Worm (Caenorhabditis elegans) whole organism, L2 larva: ENCODE results near the gene T26H5.10.

Experiments
- C34F6.9 ChIP-seq: fragments of 150-350 bp; optimal IDR thresholded peaks from 2 replicates; lab custom pipeline; 2014; ENCODE audit warnings: missing biosample characterization, missing genetic modification characterization
- F13H6.1 ChIP-seq: sonication (generic microtip); optimal IDR thresholded peaks from 2 replicates; lab custom pipeline; 2016; ENCODE audit warnings: missing genetic modification characterization, missing compliant biosample characterization
- R02D3.7 ChIP-seq: fragments of 150-350 bp; optimal IDR thresholded peaks from 2 replicates; lab custom pipeline; 2014; ENCODE audit warnings: missing biosample characterization, missing genetic modification characterization
- aly-2 ChIP-seq: fragments of 150-350 bp; optimal IDR thresholded peaks from 2 replicates; lab custom pipeline; 2014; ENCODE audit warnings: missing biosample characterization, missing genetic modification characterization
- ama-1 ChIP-seq: fragments of 150-350 bp; optimal IDR thresholded peaks from 2 replicates; lab custom pipeline; 2018; ENCODE audit warnings: inconsistent platforms
- blmp-1 ChIP-seq: sonication (generic microtip); optimal IDR thresholded peaks from 2 replicates; lab custom pipeline; 2017; ENCODE audit warnings: missing genetic modification characterization, mild to moderate bottlenecking, missing compliant biosample characterization, antibody characterized with exemption, moderate library complexity; ENCODE audit not compliant: insufficient read depth
- ceh-16 ChIP-seq: fragments of 150-350 bp; optimal IDR thresholded peaks from 2 replicates; lab custom pipeline; 2014; ENCODE audit warnings: missing biosample characterization, missing genetic modification characterization
- crh-2 ChIP-seq: sonication (generic microtip); optimal IDR thresholded peaks from 2 replicates; lab custom pipeline; 2017; ENCODE audit warnings: missing biosample characterization, missing genetic modification characterization
- dmd-4 ChIP-seq: sonication (generic microtip); optimal IDR thresholded peaks from 2 replicates; lab custom pipeline; 2017; ENCODE audit warnings: missing biosample characterization, missing genetic modification characterization
- egl-27 ChIP-seq: sonication (generic microtip); optimal IDR thresholded peaks from 3 replicates; lab custom pipeline; 2017; ENCODE audit warnings: missing biosample characterization, missing genetic modification reagents, missing genetic modification characterization
- elt-1 ChIP-seq: fragments of 150-350 bp; optimal IDR thresholded peaks from 2 replicates; lab custom pipeline; 2014; ENCODE audit warnings: missing biosample characterization, missing genetic modification characterization
- fos-1 ChIP-seq: fragments of 150-350 bp; optimal IDR thresholded peaks from 2 replicates; lab custom pipeline; 2014; ENCODE audit warnings: missing biosample characterization, missing genetic modification characterization
- gmeb-1 ChIP-seq: fragments of 150-350 bp; optimal IDR thresholded peaks from 2 replicates; lab custom pipeline; 2014; ENCODE audit warnings: missing biosample characterization, missing genetic modification characterization
- lin-11 ChIP-seq: fragments of 150-350 bp; sonication (generic microtip); optimal IDR thresholded peaks from 2 replicates; lab custom pipeline; 2014; ENCODE audit warnings: missing biosample characterization, missing genetic modification characterization, inconsistent platforms, mixed read lengths
- lin-13 ChIP-seq: fragments of 150-350 bp; optimal IDR thresholded peaks from 2 replicates; lab custom pipeline; 2014; ENCODE audit warnings: missing biosample characterization, missing genetic modification reagents, missing genetic modification characterization
- lin-39 ChIP-seq: fragments of 150-350 bp; optimal IDR thresholded peaks from 2 replicates; lab custom pipeline; 2014; ENCODE audit warnings: missing biosample characterization, missing genetic modification reagents, missing genetic modification characterization
- lsy-2 ChIP-seq, 2 experiments: fragments of 150-350 bp in 1 of 2; sonication (generic microtip) in 1 of 2; optimal IDR thresholded peaks; 2 replicates each; lab custom pipeline; 2014 to 2017; ENCODE audit warnings: missing biosample characterization in 2 of 2, missing genetic modification characterization in 2 of 2
- mab-5 ChIP-seq: fragments of 150-350 bp; optimal IDR thresholded peaks from 2 replicates; lab custom pipeline; 2014; ENCODE audit warnings: missing biosample characterization, missing genetic modification characterization
- mbf-1 ChIP-seq: sonication (generic microtip); optimal IDR thresholded peaks from 2 replicates; lab custom pipeline; 2017; ENCODE audit warnings: missing biosample characterization, missing genetic modification characterization
- mdl-1 ChIP-seq, 2 experiments: fragments of 150-350 bp in 1 of 2; sonication (generic microtip) in 1 of 2; optimal IDR thresholded peaks; 2 replicates each; lab custom pipeline; 2017; ENCODE audit warnings: missing biosample characterization in 2 of 2, missing genetic modification characterization in 2 of 2
- nhr-10 ChIP-seq: sonication (generic microtip); optimal IDR thresholded peaks from 2 replicates; lab custom pipeline; 2017; ENCODE audit warnings: missing biosample characterization, missing genetic modification characterization
- nhr-11 ChIP-seq: fragments of 150-350 bp; optimal IDR thresholded peaks from 2 replicates; lab custom pipeline; 2014; ENCODE audit warnings: missing biosample characterization, missing genetic modification characterization
- nhr-12 ChIP-seq: fragments of 150-350 bp; optimal IDR thresholded peaks from 2 replicates; lab custom pipeline; 2014; ENCODE audit warnings: missing biosample characterization, missing genetic modification characterization
- nhr-129 ChIP-seq: fragments of 150-350 bp; optimal IDR thresholded peaks from 2 replicates; lab custom pipeline; 2014; ENCODE audit warnings: missing biosample characterization, missing genetic modification characterization
- nhr-21 ChIP-seq: fragments of 150-350 bp; optimal IDR thresholded peaks from 2 replicates; lab custom pipeline; 2014; ENCODE audit warnings: missing biosample characterization, missing genetic modification characterization
- nhr-23 ChIP-seq: fragments of 150-350 bp; optimal IDR thresholded peaks from 2 replicates; lab custom pipeline; 2014; ENCODE audit warnings: missing biosample characterization, missing genetic modification reagents, missing genetic modification characterization
- nhr-6 ChIP-seq: fragments of 150-350 bp; optimal IDR thresholded peaks from 2 replicates; lab custom pipeline; 2014; ENCODE audit warnings: missing biosample characterization, missing genetic modification characterization
- peb-1 ChIP-seq: fragments of 150-350 bp; optimal IDR thresholded peaks from 2 replicates; lab custom pipeline; 2014; ENCODE audit warnings: missing biosample characterization, missing genetic modification characterization
- skn-1 ChIP-seq: sonication (generic microtip); optimal IDR thresholded peaks from 2 replicates; lab custom pipeline; 2017; ENCODE audit warnings: missing biosample characterization, missing genetic modification characterization
- sma-3 ChIP-seq: sonication (generic microtip); optimal IDR thresholded peaks from 2 replicates; lab custom pipeline; 2016; ENCODE audit warnings: missing genetic modification reagents, missing genetic modification characterization, missing compliant biosample characterization
- sma-9 ChIP-seq, 2 experiments: fragments of 150-350 bp in 1 of 2; sonication (generic microtip) in 1 of 2; optimal IDR thresholded peaks; 2 replicates each; lab custom pipeline; 2014 to 2016; ENCODE audit warnings: missing genetic modification characterization in 2 of 2, mild to moderate bottlenecking in 1 of 2, missing biosample characterization in 1 of 2, missing compliant biosample characterization in 1 of 2, missing genetic modification reagents in 1 of 2, moderate library complexity in 1 of 2
- snpc-4 ChIP-seq: fragments of 150-350 bp; optimal IDR thresholded peaks from 2 replicates; lab custom pipeline; 2014; ENCODE audit warnings: missing biosample characterization, missing genetic modification characterization
- unc-39 ChIP-seq: fragments of 150-350 bp; optimal IDR thresholded peaks from 2 replicates; lab custom pipeline; 2014; ENCODE audit warnings: missing biosample characterization, missing genetic modification characterization
- unc-62 ChIP-seq: fragments of 150-350 bp; optimal IDR thresholded peaks from 2 replicates; lab custom pipeline; 2014; ENCODE audit warnings: missing biosample characterization, missing genetic modification reagents, missing genetic modification characterization
- ztf-11 ChIP-seq: sonication (generic microtip); optimal IDR thresholded peaks from 2 replicates; lab custom pipeline; 2017; ENCODE audit warnings: missing biosample characterization, missing genetic modification characterization
- ztf-4 ChIP-seq: fragments of 150-350 bp; optimal IDR thresholded peaks from 2 replicates; lab custom pipeline; 2014; ENCODE audit warnings: missing biosample characterization, missing genetic modification characterization

Gene T26H5.10

ce11 chrV:15443708-15444107, at the start of gene T26H5.10:
TSS of gene T26H5.10 (minus strand) at chrV:15443808.
- TF ChIP-seq blmp-1 = no peak

DNA sequence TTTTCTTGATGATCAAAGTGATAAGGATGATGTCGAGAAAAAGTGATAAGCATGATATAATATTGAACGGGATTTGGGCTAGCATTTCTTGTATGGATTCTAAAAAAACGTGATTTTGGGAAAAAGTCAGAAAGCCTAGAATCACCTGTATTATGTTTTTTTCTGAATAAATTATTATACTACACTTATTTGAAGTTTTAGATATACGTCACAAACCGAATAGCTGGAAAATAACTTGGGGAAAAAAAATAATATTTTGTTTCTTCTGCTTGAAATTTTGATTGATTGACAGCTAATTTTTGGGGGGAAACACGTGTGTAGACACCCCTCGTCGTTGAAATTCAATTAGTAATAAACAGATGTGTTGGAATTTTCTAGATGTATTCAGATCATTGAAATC, 48.9 kb upstream of the T26H5.10 start, which contains the start of gene str-264:
Gene str-264 (minus strand): TSS at position 101 of the 400 bp plus-strand sequence.
- TF ChIP-seq aly-2 = no peak
- no peak for TF ChIP-seq unc-62 (GFP tag; lab: Kevin White, UChicago)
- TF ChIP-seq sma-3 (GFP tag; lab: Kevin White, UChicago) = no peak
- TF ChIP-seq lin-39 (tag; lab: Kevin White, UChicago) = no peak
- TF ChIP-seq nhr-12 (tag; lab: Kevin White, UChicago) = no peak
- TF ChIP-seq F13H6.1 (tag; lab: Kevin White, UChicago) = no peak
- no peak for TF ChIP-seq ama-1 (lab: Kevin White, UChicago)
- TF ChIP-seq lin-13 (GFP tag; lab: Kevin White, UChicago) = no peak
- no peak for TF ChIP-seq gmeb-1 (tag; lab: Kevin White, UChicago)
- TF ChIP-seq lsy-2 (tag; optimal IDR thresholded peaks at IDR 0.05; lab: Kevin White, UChicago) = no peak
- TF ChIP-seq dmd-4 (tag; lab: Kevin White, UChicago) = no peak
- TF ChIP-seq nhr-23 (tag; lab: Kevin White, UChicago) = no peak
- no peak for TF ChIP-seq skn-1
- TF ChIP-seq nhr-10 (tag; lab: Kevin White, UChicago) = no peak
- TF ChIP-seq ztf-4 = no peak
- TF ChIP-seq elt-1 = no peak
- TF ChIP-seq nhr-129 (tag; lab: Kevin White, UChicago) = no peak
- TF ChIP-seq fos-1 (tag; lab: Kevin White, UChicago) = no peak

DNA sequence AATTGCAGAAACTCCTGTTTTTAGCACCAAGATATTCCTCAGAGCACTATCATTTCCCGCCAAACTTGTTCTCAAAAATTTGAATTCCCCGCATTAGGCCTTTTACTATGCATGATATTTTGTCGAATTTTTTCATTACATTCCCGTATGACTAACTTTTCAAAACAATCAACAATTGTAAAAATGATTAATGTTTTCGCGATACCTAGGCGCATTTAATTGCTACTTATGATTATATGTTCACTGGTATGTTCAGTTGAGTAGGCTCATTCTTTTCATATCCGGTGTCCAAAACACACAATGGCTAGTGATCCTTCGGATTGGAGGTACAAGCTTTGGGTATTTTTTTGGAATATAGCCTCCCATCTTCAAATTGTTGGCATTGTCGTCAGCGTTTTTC, 44.2 kb upstream of the T26H5.10 start, which contains the start of gene srw-21:
Gene srw-21 (plus strand): TSS at position 301 of the 400 bp plus-strand sequence.
- TF ChIP-seq mbf-1 (tag; lab: Kevin White, UChicago) (no peak), snpc-4 (tag; lab: Kevin White, UChicago) (no peak), fos-1 (tag; lab: Kevin White, UChicago) (no peak), lsy-2 (tag; optimal IDR thresholded peaks at IDR 0.05; lab: Kevin White, UChicago) (no peak), aly-2 (no peak), gmeb-1 (tag; lab: Kevin White, UChicago) (no peak), R02D3.7 (tag; lab: Kevin White, UChicago) (no peak), elt-1 (no peak), unc-39 (no peak), lin-13 (GFP tag; lab: Kevin White, UChicago) (no peak), mab-5 (no peak), nhr-21 (tag; lab: Kevin White, UChicago) (no peak), nhr-11 (no peak), peb-1 (tag; lab: Kevin White, UChicago) (no peak), nhr-6 (tag; lab: Kevin White, UChicago) (no peak), egl-27 (no peak), lin-11 (tag; lab: Kevin White, UChicago) (no peak), mdl-1 (tag; optimal IDR thresholded peaks at IDR 0.05; lab: Kevin White, UChicago) (no peak), crh-2 (tag; lab: Kevin White, UChicago) (no peak)

ce11 chrV:15484537-15484936, 40.9 kb upstream of the T26H5.10 start, which contains the start of gene C06B8.3:
TSS of gene C06B8.3 (minus strand) at chrV:15484637.
- TF ChIP-seq nhr-6 (tag; lab: Kevin White, UChicago) (no peak), nhr-10 (tag; lab: Kevin White, UChicago) (no peak), nhr-21 (tag; lab: Kevin White, UChicago) (no peak), unc-62 (GFP tag; lab: Kevin White, UChicago) (no peak), egl-27 (no peak), ceh-16 (tag; lab: Kevin White, UChicago) (no peak), ztf-11 (tag; lab: Kevin White, UChicago) (no peak), mab-5 (no peak)

DNA sequence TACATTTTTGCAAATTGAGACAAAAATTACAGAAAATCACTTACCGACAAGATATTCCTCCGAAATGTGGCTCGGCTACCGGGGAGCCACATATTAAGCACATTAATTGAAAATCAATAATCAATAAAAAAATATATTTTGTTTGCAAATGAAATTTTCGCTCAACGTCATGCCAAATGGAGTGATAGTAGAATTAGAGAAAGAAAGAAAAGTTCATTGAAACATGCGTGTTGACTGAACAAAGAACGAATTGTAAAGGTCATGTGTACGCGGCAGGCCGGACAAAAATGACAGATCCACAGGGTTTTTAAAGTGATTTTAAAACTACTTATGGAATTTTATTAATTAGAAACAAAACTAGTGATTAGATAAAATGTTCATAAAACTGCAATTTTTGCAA, 40.0 kb upstream of the T26H5.10 start:
- TF ChIP-seq mbf-1 (tag; lab: Kevin White, UChicago) (no peak), C34F6.9 (tag; lab: Kevin White, UChicago) (no peak), fos-1 (tag; lab: Kevin White, UChicago) (peak; percentile 15), sma-9 (GFP tag; optimal IDR thresholded peaks at IDR 0.05; lab: Kevin White, UChicago) (peak; percentile 59), sma-9 (tag; optimal IDR thresholded peaks at IDR 0.05; lab: Kevin White, UChicago) (no peak)
